Worm (Caenorhabditis elegans) whole organism, L4 larva: ENCODE measurements around the gene T14B4.3.

ENCODE experiments used
- F10B5.3 ChIP-seq: sonication (generic microtip); optimal IDR thresholded peaks from 2 replicates; lab custom pipeline; 2016; ENCODE audit warnings: mild to moderate bottlenecking, missing genetic modification characterization, missing compliant biosample characterization
- F37D6.2 ChIP-seq: sonication (generic microtip); optimal IDR thresholded peaks from 2 replicates; lab custom pipeline; 2016; ENCODE audit warnings: mild to moderate bottlenecking, missing genetic modification characterization, missing compliant biosample characterization
- R02D3.7 ChIP-seq: fragments of 150-350 bp; sonication (generic microtip); optimal IDR thresholded peaks from 3 replicates; lab custom pipeline; 2014; ENCODE audit warnings: missing biosample characterization, missing genetic modification characterization
- T26A8.4 ChIP-seq: fragments of 200-800 bp; sonication (Bioruptor generic); IDR thresholded peaks from 2 replicates; pipeline ENCODE4 v1.3.6; 2022; ENCODE audit warnings: missing genetic modification characterization, missing compliant biosample characterization
- Y105C5A.15 ChIP-seq: fragments of 200-800 bp; sonication (Bioruptor generic); IDR thresholded peaks from 2 replicates; pipeline ENCODE4 v1.3.6; 2022; ENCODE audit warnings: missing genetic modification characterization, missing compliant biosample characterization
- ZK337.2 ChIP-seq: fragments of 200-800 bp; sonication (Bioruptor generic); IDR thresholded peaks from 2 replicates; pipeline ENCODE4 v1.3.6; 2022; ENCODE audit warnings: missing genetic modification reagents, missing genetic modification characterization, missing compliant biosample characterization
- aha-1 ChIP-seq: fragments of 150-350 bp; peaks from one replicate; lab custom pipeline; 2014; ENCODE audit warnings: missing biosample characterization, missing genetic modification characterization
- ama-1 ChIP-seq: fragments of 150-350 bp; optimal IDR thresholded peaks from 2 replicates; lab custom pipeline; 2014; ENCODE audit warnings: inconsistent platforms, mixed read lengths
- arid-1 ChIP-seq: fragments of 200-800 bp; sonication (Bioruptor generic); conservative IDR thresholded peaks from 2 replicates; pipeline ENCODE4 v1.3.6; 2022; ENCODE audit warnings: missing genetic modification reagents, missing genetic modification characterization, missing compliant biosample characterization
- ceh-20 ChIP-seq: fragments of 200-800 bp; sonication (Bioruptor generic); IDR thresholded peaks from 2 replicates; pipeline ENCODE4 v1.3.6; 2022; ENCODE audit warnings: missing genetic modification reagents, missing genetic modification characterization, missing compliant biosample characterization
- ceh-28 ChIP-seq: fragments of 150-350 bp; optimal IDR thresholded peaks from 2 replicates; lab custom pipeline; 2014; ENCODE audit warnings: missing biosample characterization, missing genetic modification reagents, missing genetic modification characterization
- daf-19 ChIP-seq: fragments of 200-800 bp; sonication (Bioruptor generic); conservative IDR thresholded peaks from 2 replicates; pipeline ENCODE4 v1.3.6; 2022; ENCODE audit warnings: missing genetic modification characterization, missing compliant biosample characterization
- duxl-1 ChIP-seq: sonication (generic microtip); optimal IDR thresholded peaks from 2 replicates; lab custom pipeline; 2016; ENCODE audit warnings: mild to moderate bottlenecking, missing genetic modification characterization, moderate library complexity, missing compliant biosample characterization; ENCODE audit not compliant: poor library complexity
- fkh-10 ChIP-seq: fragments of 150-350 bp; optimal IDR thresholded peaks from 2 replicates; lab custom pipeline; 2014; ENCODE audit warnings: missing biosample characterization, missing genetic modification reagents, missing genetic modification characterization
- fos-1 ChIP-seq: fragments of 150-350 bp; optimal IDR thresholded peaks from 2 replicates; lab custom pipeline; 2014; ENCODE audit warnings: missing biosample characterization, missing genetic modification characterization
- hif-1 ChIP-seq, 2 experiments: sonication (generic microtip); optimal IDR thresholded peaks; 2 replicates each; lab custom pipeline; 2016 to 2017; ENCODE audit warnings: missing compliant biosample characterization in 2 of 2, missing genetic modification characterization in 2 of 2, missing genetic modification reagents in 2 of 2, missing genotype in 2 of 2, mild to moderate bottlenecking in 1 of 2
- hlh-11 ChIP-seq: fragments of 200-800 bp; sonication (Bioruptor generic); optimal IDR thresholded peaks from 2 replicates; lab custom pipeline; 2018; ENCODE audit warnings: mild to moderate bottlenecking, missing genetic modification characterization, missing compliant biosample characterization
- hlh-30 ChIP-seq: sonication (generic microtip); optimal IDR thresholded peaks from 2 replicates; lab custom pipeline; 2017; ENCODE audit warnings: antibody characterized with exemption, mild to moderate bottlenecking, missing genetic modification characterization, missing compliant biosample characterization; ENCODE audit not compliant: insufficient read depth
- jun-1 ChIP-seq: fragments of 150-350 bp; optimal IDR thresholded peaks from 2 replicates; lab custom pipeline; 2014; ENCODE audit warnings: missing biosample characterization, missing genetic modification reagents, missing genetic modification characterization
- lim-7 ChIP-seq: fragments of 200-800 bp; sonication (Bioruptor generic); IDR thresholded peaks from 2 replicates; pipeline ENCODE4 v1.3.6; 2022; ENCODE audit warnings: missing genetic modification characterization, missing compliant biosample characterization
- lin-1 ChIP-seq: fragments of 200-800 bp; sonication (Bioruptor generic); IDR thresholded peaks from 2 replicates; pipeline ENCODE4 v1.3.6; 2022; ENCODE audit warnings: missing genetic modification reagents, missing genetic modification characterization, missing compliant biosample characterization
- lin-13 ChIP-seq: fragments of 150-350 bp; optimal IDR thresholded peaks from 2 replicates; lab custom pipeline; 2014; ENCODE audit warnings: missing biosample characterization, missing genetic modification reagents, missing genetic modification characterization
- lin-29 ChIP-seq: fragments of 200-800 bp; sonication (Bioruptor generic); IDR thresholded peaks from 2 replicates; pipeline ENCODE4 v1.3.6; 2022; ENCODE audit warnings: missing genetic modification reagents, missing genetic modification characterization, missing compliant biosample characterization
- lsy-2 ChIP-seq, 2 experiments: fragments of 150-350 bp in 1 of 2; sonication (generic microtip) in 1 of 2; optimal IDR thresholded peaks; 2 replicates each; lab custom pipeline; 2014 to 2017; ENCODE audit warnings: missing biosample characterization in 2 of 2, missing genetic modification characterization in 2 of 2
- madf-5 ChIP-seq, 2 experiments: fragments of 200-800 bp; sonication (Bioruptor generic); IDR thresholded peaks; 2 replicates each; pipeline ENCODE4 v1.3.6; 2022; ENCODE audit warnings: missing compliant biosample characterization in 2 of 2, missing genetic modification characterization in 2 of 2
- mdl-1 ChIP-seq, 2 experiments: fragments of 150-350 bp in 1 of 2; sonication (generic microtip) in 1 of 2; optimal IDR thresholded peaks; 2 replicates each; lab custom pipeline; 2014 to 2017; ENCODE audit warnings: missing biosample characterization in 2 of 2, missing genetic modification characterization in 2 of 2
- mxl-2 ChIP-seq: fragments of 200-800 bp; sonication (Bioruptor generic); conservative IDR thresholded peaks from 2 replicates; pipeline ENCODE4 v1.3.6; 2022; ENCODE audit warnings: missing genetic modification reagents, missing genetic modification characterization, missing compliant biosample characterization
- nhr-48 ChIP-seq: sonication (generic microtip); optimal IDR thresholded peaks from 2 replicates; lab custom pipeline; 2016; ENCODE audit warnings: mild to moderate bottlenecking, missing genetic modification characterization, missing compliant biosample characterization
- nhr-6 ChIP-seq: fragments of 150-350 bp; optimal IDR thresholded peaks from 2 replicates; lab custom pipeline; 2014; ENCODE audit warnings: missing biosample characterization, missing genetic modification characterization
- php-3 ChIP-seq: fragments of 200-800 bp; sonication (Bioruptor generic); IDR thresholded peaks from 2 replicates; pipeline ENCODE4 v1.3.6; 2022; ENCODE audit warnings: missing genetic modification reagents, missing genetic modification characterization, missing compliant biosample characterization
- sdz-12 ChIP-seq: fragments of 200-800 bp; sonication (Bioruptor generic); optimal IDR thresholded peaks from 2 replicates; lab custom pipeline; 2018; ENCODE audit warnings: mild to moderate bottlenecking, missing genetic modification characterization, missing compliant biosample characterization
- spr-3 ChIP-seq: fragments of 200-800 bp; sonication (Bioruptor generic); optimal IDR thresholded peaks from 2 replicates; lab custom pipeline; 2018; ENCODE audit warnings: mild to moderate bottlenecking, missing genetic modification characterization, missing compliant biosample characterization
- unc-39 ChIP-seq: sonication (generic microtip); optimal IDR thresholded peaks from 2 replicates; lab custom pipeline; 2017; ENCODE audit warnings: missing biosample characterization, missing genetic modification characterization
- unc-62 ChIP-seq, 3 experiments: fragments of 150-350 bp in 1 of 3; sonication (generic microtip); optimal IDR thresholded peaks in 2 of 3; peaks in 1 of 3; 1 replicate in 1 of 3; 2 replicates in 2 of 3; lab custom pipeline; 2014 to 2017; ENCODE audit warnings: missing biosample characterization in 3 of 3, missing genetic modification characterization in 3 of 3, missing genetic modification reagents in 3 of 3, missing genotype in 1 of 3
- zag-1 ChIP-seq: fragments of 150-350 bp; optimal IDR thresholded peaks from 2 replicates; lab custom pipeline; 2014; ENCODE audit warnings: missing biosample characterization, missing genetic modification characterization
- zip-2 ChIP-seq: fragments of 150-350 bp; optimal IDR thresholded peaks from 2 replicates; lab custom pipeline; 2014; ENCODE audit warnings: missing biosample characterization, missing genetic modification characterization

T14B4.3 gene

ce11 chrII:6741428-6741827 lies 6.7 kb downstream of the T14B4.3 start, which contains the start of gene exos-8 (continued):
- TF ChIP-seq unc-39 (no peak), madf-5 (GFP tag; IDR thresholded peaks at IDR 0.05; lab: Robert Waterston, UW) (no peak)
- TF ChIP-seq, all 104 proteins: peak for 18

ce11 chrII:6742614-6743013 lies 7.9 kb downstream of the T14B4.3 start, which contains the start of gene F41G3.6:
Gene F41G3.6, plus strand, starts transcription at chrII:6742914.
- TF ChIP-seq daf-19 (GFP tag; lab: Robert Waterston, UW) (no peak), hif-1 (tag; optimal IDR thresholded peaks at IDR 0.05; lab: Kevin White, UChicago) (no peak), ZK337.2 (no peak), hlh-30 (tag; lab: Kevin White, UChicago) (no peak), sdz-12 (no peak), nhr-6 (no peak), ceh-28 (no peak), zag-1 (tag; lab: Kevin White, UChicago) (no peak), R02D3.7 (tag; lab: Kevin White, UChicago) (no peak), php-3 (GFP tag; lab: Robert Waterston, UW) (no peak), lsy-2 (tag; optimal IDR thresholded peaks at IDR 0.05; lab: Kevin White, UChicago) (no peak), unc-62 (GFP tag; optimal IDR thresholded peaks at IDR 0.05 in 1 of 2; lab: Kevin White, UChicago) (no peak), unc-62 (tag; optimal IDR thresholded peaks at IDR 0.05; lab: Kevin White, UChicago) (no peak), aha-1 (tag; lab: Kevin White, UChicago) (no peak), ceh-20 (GFP tag; lab: Robert Waterston, UW) (no peak), F37D6.2 (tag; lab: Kevin White, UChicago) (no peak)

DNA sequence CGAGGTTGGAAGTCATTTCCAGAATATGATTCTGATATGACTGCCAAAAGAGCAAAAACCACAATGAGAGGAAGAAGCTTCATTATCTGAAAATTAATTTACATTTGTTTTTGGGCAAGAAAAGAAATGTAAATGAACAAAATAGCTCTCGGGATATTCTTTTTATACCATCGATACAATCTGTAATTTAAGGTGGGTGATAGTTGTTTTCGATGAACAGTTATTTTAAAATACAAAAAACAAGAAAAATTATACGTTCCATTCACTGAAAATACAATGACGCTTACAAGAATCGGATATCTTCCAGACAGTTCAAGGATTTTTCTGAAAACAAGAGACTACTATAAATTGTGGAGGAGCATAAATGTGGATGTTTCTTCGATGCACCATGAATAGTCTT lies 9.9 kb downstream of the T14B4.3 start, which contains the start of gene ins-15:
Gene ins-15 (minus strand): TSS at position 101 of the 400 bp plus-strand sequence.
- TF ChIP-seq T26A8.4 (GFP tag; lab: Robert Waterston, UW): no peak
- no peak for TF ChIP-seq lin-1 (GFP tag; lab: Robert Waterston, UW)

DNA sequence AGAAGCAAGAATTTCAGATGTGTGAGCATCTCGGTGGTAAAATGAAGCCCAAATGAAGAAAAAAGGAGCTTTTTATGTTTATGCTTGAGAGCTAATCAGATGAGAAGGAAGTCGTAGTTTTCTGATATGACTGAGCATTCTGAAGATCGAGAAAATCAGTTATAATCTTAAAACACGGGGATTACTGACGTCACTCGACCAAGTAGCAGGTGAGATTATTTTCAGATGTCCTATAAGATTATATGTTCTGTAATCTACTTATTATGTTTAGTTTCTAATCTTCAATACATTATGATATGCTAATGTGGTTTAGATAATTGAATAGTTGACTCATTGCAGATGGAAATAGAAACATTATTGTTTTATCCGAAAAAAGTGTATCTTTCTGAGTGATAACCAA lies 11.0 kb downstream of the T14B4.3 start, which contains the start of gene ins-14:
Gene ins-14 (minus strand): TSS at position 32 of the 400 bp plus-strand sequence.
- TF ChIP-seq fos-1 (tag; lab: Kevin White, UChicago) (no peak), hlh-30 (tag; lab: Kevin White, UChicago) (no peak), ama-1 (lab: Kevin White, UChicago) (no peak), jun-1 (tag; lab: Kevin White, UChicago) (no peak), zip-2 (tag; lab: Kevin White, UChicago) (no peak), mdl-1 (tag; optimal IDR thresholded peaks at IDR 0.05; lab: Kevin White, UChicago) (no peak), hlh-11 (tag; lab: Kevin White, UChicago) (no peak), lim-7 (no peak), ceh-28 (no peak), lin-13 (GFP tag; lab: Kevin White, UChicago) (no peak), spr-3 (GFP tag; lab: Kevin White, UChicago) (no peak), fkh-10 (GFP tag; lab: Kevin White, UChicago) (no peak), lin-29 (GFP tag; lab: Robert Waterston, UW) (no peak), mxl-2 (GFP tag; lab: Robert Waterston, UW) (no peak), F10B5.3 (tag; lab: Kevin White, UChicago) (no peak), arid-1 (GFP tag; lab: Robert Waterston, UW) (no peak), nhr-48 (tag; lab: Kevin White, UChicago) (no peak), Y105C5A.15 (GFP tag; lab: Robert Waterston, UW) (no peak), duxl-1 (tag; lab: Kevin White, UChicago) (no peak)
